Fruit fly (Drosophila melanogaster) whole organism, embryonic: Measurements from ENCODE around the gene CG11426.

Experiments
- B-H2 ChIP-seq: fragments of 200-800 bp; sonication (Bioruptor generic); optimal IDR thresholded peaks from 2 replicates; lab custom pipeline; 2018; ENCODE audit warnings: missing biosample characterization, mild to moderate bottlenecking, missing genetic modification characterization
- CG10979 ChIP-seq: fragments of 200-800 bp; sonication (Bioruptor generic); optimal IDR thresholded peaks from 2 replicates; lab custom pipeline; 2018; ENCODE audit warnings: missing biosample characterization, mild to moderate bottlenecking, missing genetic modification characterization, moderate library complexity
- CG12769 ChIP-seq: fragments of 200-800 bp; sonication (Bioruptor generic); optimal IDR thresholded peaks from 2 replicates; lab custom pipeline; 2019; ENCODE audit warnings: missing biosample characterization, mild to moderate bottlenecking, missing genetic modification characterization, moderate library complexity
- CG15479 ChIP-seq: fragments of 200-800 bp; sonication (Bioruptor generic); optimal IDR thresholded peaks from 3 replicates; lab custom pipeline; 2019; ENCODE audit warnings: missing biosample characterization, mild to moderate bottlenecking, missing genetic modification characterization, moderate library complexity
- CG15696 ChIP-seq: fragments of 200-800 bp; sonication (Bioruptor generic); optimal IDR thresholded peaks from 2 replicates; lab custom pipeline; 2019; ENCODE audit warnings: missing biosample characterization, mild to moderate bottlenecking, missing genetic modification characterization, moderate library complexity
- CG1602 ChIP-seq: fragments of 200-800 bp; sonication (Bioruptor generic); optimal IDR thresholded peaks from 3 replicates; lab custom pipeline; 2016; ENCODE audit warnings: missing biosample characterization, missing genetic modification characterization
- CG17359 ChIP-seq: fragments of 200-800 bp; sonication (Bioruptor generic); optimal IDR thresholded peaks from 3 replicates; lab custom pipeline; 2018; ENCODE audit warnings: missing biosample characterization, mild to moderate bottlenecking, missing genetic modification characterization, moderate library complexity
- CG18011 ChIP-seq: fragments of 200-800 bp; sonication (Bioruptor generic); optimal IDR thresholded peaks from 2 replicates; lab custom pipeline; 2017; ENCODE audit warnings: missing biosample characterization, missing genetic modification characterization, mild to moderate bottlenecking, moderate library complexity, missing genotype
- CG2129 ChIP-seq: fragments of 200-800 bp; sonication (Bioruptor generic); IDR thresholded peaks from 2 replicates; pipeline ENCODE4 v1.3.6; 2022; ENCODE audit warnings: missing biosample characterization, missing genetic modification characterization; ENCODE audit not compliant: partially characterized antibody
- CG2202 ChIP-seq: fragments of 200-800 bp; sonication (Bioruptor generic); optimal IDR thresholded peaks from 2 replicates; lab custom pipeline; 2018; ENCODE audit warnings: missing biosample characterization, mild to moderate bottlenecking, missing genetic modification characterization
- CG31441 ChIP-seq: fragments of 200-800 bp; sonication (Bioruptor generic); IDR thresholded peaks from 2 replicates; pipeline ENCODE4 v1.3.6; 2022; ENCODE audit warnings: missing biosample characterization, missing genetic modification characterization
- CG3407 ChIP-seq: fragments of 200-800 bp; sonication (Bioruptor generic); optimal IDR thresholded peaks from 2 replicates; lab custom pipeline; 2018; ENCODE audit warnings: missing biosample characterization, mild to moderate bottlenecking, missing genetic modification characterization
- CG7839 ChIP-seq: fragments of 200-800 bp; sonication (Bioruptor generic); optimal IDR thresholded peaks from 3 replicates; lab custom pipeline; 2018; ENCODE audit warnings: missing biosample characterization, mild to moderate bottlenecking, missing genetic modification characterization, moderate library complexity
- CG9727 ChIP-seq: fragments of 200-800 bp; sonication (Bioruptor generic); optimal IDR thresholded peaks from 3 replicates; lab custom pipeline; 2017; ENCODE audit warnings: missing biosample characterization, mild to moderate bottlenecking, missing genetic modification characterization
- GATAe ChIP-seq: fragments of 200-800 bp; sonication (Bioruptor generic); conservative IDR thresholded peaks from 2 replicates; pipeline ENCODE4 v1.3.6; 2022; ENCODE audit warnings: missing biosample characterization, missing genetic modification characterization
- HLH4C ChIP-seq: fragments of 200-800 bp; sonication (Bioruptor generic); IDR thresholded peaks from 3 replicates; pipeline ENCODE4 v1.3.6; 2022; ENCODE audit warnings: missing biosample characterization, missing genetic modification characterization; ENCODE audit not compliant: partially characterized antibody
- Jarid2 ChIP-seq: fragments of 200-800 bp; sonication (Bioruptor generic); optimal IDR thresholded peaks from 3 replicates; lab custom pipeline; 2017; ENCODE audit warnings: mild to moderate bottlenecking, missing biosample characterization, missing genetic modification reagents, missing genetic modification characterization
- Kr ChIP-seq: fragments of 200-800 bp; sonication (Bioruptor generic); optimal IDR thresholded peaks from 2 replicates; lab custom pipeline; 2017; ENCODE audit warnings: missing biosample characterization, mild to moderate bottlenecking, missing genetic modification characterization
- Med ChIP-seq: fragments of 200-800 bp; sonication (Bioruptor generic); peaks from one replicate; lab custom pipeline; 2016; ENCODE audit warnings: missing biosample characterization, missing genetic modification characterization, mild to moderate bottlenecking, inconsistent platforms, moderate library complexity
- Spps ChIP-seq: fragments of 200-800 bp; sonication (Bioruptor generic); optimal IDR thresholded peaks from 2 replicates; lab custom pipeline; 2018; ENCODE audit warnings: missing biosample characterization, mild to moderate bottlenecking, missing genetic modification characterization
- Xrp1 ChIP-seq: fragments of 200-800 bp; sonication (Bioruptor generic); IDR thresholded peaks from 2 replicates; pipeline ENCODE4 v1.3.6; 2022; ENCODE audit warnings: missing biosample characterization, missing genetic modification characterization
- al ChIP-seq: fragments of 200-800 bp; sonication (Bioruptor generic); IDR thresholded peaks from 2 replicates; pipeline ENCODE4 v1.3.6; 2022; ENCODE audit warnings: missing biosample characterization, missing genetic modification characterization
- bcd ChIP-seq: fragments of 200-800 bp; sonication (Bioruptor generic); optimal IDR thresholded peaks from 2 replicates; lab custom pipeline; 2017; ENCODE audit warnings: missing biosample characterization, mild to moderate bottlenecking, missing genetic modification characterization
- crc ChIP-seq: fragments of 200-800 bp; sonication (Bioruptor generic); optimal IDR thresholded peaks from 2 replicates; lab custom pipeline; 2016; ENCODE audit warnings: missing biosample characterization, missing genetic modification characterization
- gem ChIP-seq: fragments of 200-800 bp; sonication (Bioruptor generic); optimal IDR thresholded peaks from 2 replicates; lab custom pipeline; 2019; ENCODE audit warnings: missing biosample characterization, mild to moderate bottlenecking, missing genetic modification characterization, moderate library complexity
- grau ChIP-seq: fragments of 200-800 bp; optimal IDR thresholded peaks from 3 replicates; lab custom pipeline; 2019; ENCODE audit warnings: missing biosample characterization, mild to moderate bottlenecking, missing genetic modification characterization, moderate library complexity
- grn ChIP-seq: fragments of 200-800 bp; sonication (Bioruptor generic); optimal IDR thresholded peaks from 3 replicates; lab custom pipeline; 2017; ENCODE audit warnings: missing biosample characterization, missing genetic modification characterization
- hkb ChIP-seq, 2 experiments: fragments of 200-800 bp in 1 of 2; fragments of >200 bp in 1 of 2; sonication (Bioruptor generic) in 1 of 2; IDR thresholded peaks in 1 of 2; optimal IDR thresholded peaks in 1 of 2; 2 replicates each; pipeline versions ENCODE4 v1.3.6 to Lab custom; 2017 to 2022; ENCODE audit warnings: missing biosample characterization in 1 of 2, missing genetic modification characterization in 1 of 2
- mld ChIP-seq: fragments of 200-800 bp; sonication (Bioruptor generic); IDR thresholded peaks from 3 replicates; pipeline ENCODE4 v1.3.6; 2022; ENCODE audit warnings: missing biosample characterization, missing genetic modification characterization; ENCODE audit not compliant: partially characterized antibody
- nerfin-2 ChIP-seq: fragments of 200-800 bp; sonication (Bioruptor generic); IDR thresholded peaks from 2 replicates; pipeline ENCODE4 v1.3.6; 2022; ENCODE audit warnings: missing biosample characterization, missing genetic modification characterization; ENCODE audit not compliant: partially characterized antibody
- odd ChIP-seq: fragments of 200-800 bp; sonication (Bioruptor generic); optimal IDR thresholded peaks from 2 replicates; lab custom pipeline; 2017; ENCODE audit warnings: missing biosample characterization, mild to moderate bottlenecking, missing genetic modification characterization
- sd ChIP-seq: fragments of 200-800 bp; sonication (Bioruptor generic); optimal IDR thresholded peaks from 3 replicates; lab custom pipeline; 2018; ENCODE audit warnings: missing biosample characterization, mild to moderate bottlenecking, missing genetic modification characterization, moderate library complexity
- sens ChIP-seq: fragments of 200-800 bp; sonication (Bioruptor generic); peaks from one replicate; lab custom pipeline; 2016; ENCODE audit warnings: missing biosample characterization, missing genetic modification characterization
- sisA ChIP-seq: fragments of 200-800 bp; sonication (Bioruptor generic); IDR thresholded peaks from 2 replicates; pipeline ENCODE4 v1.3.6; 2022; ENCODE audit warnings: missing biosample characterization, missing genetic modification characterization
- ssp ChIP-seq: fragments of 200-800 bp; sonication (Bioruptor generic); IDR thresholded peaks from 2 replicates; pipeline ENCODE4 v1.3.6; 2022; ENCODE audit warnings: missing biosample characterization, missing genetic modification characterization
- z ChIP-seq: fragments of 200-800 bp; sonication (Bioruptor generic); IDR thresholded peaks from 3 replicates; pipeline ENCODE4 v1.3.6; 2022; ENCODE audit warnings: missing biosample characterization, missing genetic modification characterization

CG11426 gene

DNA sequence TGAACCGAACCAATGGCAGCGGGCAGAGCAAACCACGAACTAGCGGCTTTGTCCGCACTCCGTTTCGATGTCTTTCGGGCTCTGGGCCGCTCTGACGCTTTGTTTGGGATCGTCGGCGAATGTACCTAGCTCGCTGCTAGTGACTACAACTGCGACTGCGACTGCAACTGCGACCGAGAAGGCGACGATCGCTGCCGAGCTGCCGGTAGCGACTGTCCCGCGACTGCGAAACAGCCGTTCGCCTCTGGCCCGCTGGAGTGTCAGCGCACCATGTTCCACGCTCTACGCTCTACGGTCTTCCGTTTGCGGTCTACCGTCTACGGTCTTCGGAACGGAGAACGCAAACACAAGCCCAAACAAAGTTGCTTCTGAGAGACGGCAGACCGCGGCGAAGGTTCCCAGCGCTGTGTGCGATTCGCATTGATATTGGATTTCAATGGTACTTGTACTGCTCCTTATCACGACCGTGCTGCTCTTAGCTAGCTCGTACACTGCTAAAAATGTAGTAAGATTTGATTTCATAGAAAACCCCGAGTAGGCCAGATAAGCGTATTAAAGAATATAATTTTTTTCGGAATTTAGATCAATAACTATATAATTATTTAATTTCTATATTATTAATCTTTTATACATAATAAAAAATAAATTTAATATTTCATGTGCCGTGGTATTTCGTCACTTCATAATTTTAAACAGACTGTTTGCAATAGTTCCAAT lies 9.3 kb upstream of the CG11426 start, which contains the start of gene laza (continued):
- TF ChIP-seq grn (GFP tag; lab: Kevin White, UChicago) = peak; percentile 17
- no peak for TF ChIP-seq z (GFP tag; lab: Robert Waterston, UW)
- 0 out of 3 replicates have a peak, but pooled peaks have one; percentile 40 for TF ChIP-seq HLH4C (GFP tag; lab: Robert Waterston, UW)
- peak; percentile 35; the same call in 1 of the 2 replicates for TF ChIP-seq GATAe (GFP tag; lab: Robert Waterston, UW)
- TF ChIP-seq gem (tag; lab: Kevin White, UChicago) = peak; percentile 56
- peak; percentile 50 for TF ChIP-seq Jarid2 (GFP tag; lab: Kevin White, UChicago)
- TF ChIP-seq CG7839 (tag; lab: Kevin White, UChicago) = peak; percentile 29
- TF ChIP-seq ssp (GFP tag; lab: Robert Waterston, UW) = no peak
- no peak for TF ChIP-seq CG2202 (tag; lab: Kevin White, UChicago)
- TF ChIP-seq, all 482 proteins: peak for 77

DNA sequence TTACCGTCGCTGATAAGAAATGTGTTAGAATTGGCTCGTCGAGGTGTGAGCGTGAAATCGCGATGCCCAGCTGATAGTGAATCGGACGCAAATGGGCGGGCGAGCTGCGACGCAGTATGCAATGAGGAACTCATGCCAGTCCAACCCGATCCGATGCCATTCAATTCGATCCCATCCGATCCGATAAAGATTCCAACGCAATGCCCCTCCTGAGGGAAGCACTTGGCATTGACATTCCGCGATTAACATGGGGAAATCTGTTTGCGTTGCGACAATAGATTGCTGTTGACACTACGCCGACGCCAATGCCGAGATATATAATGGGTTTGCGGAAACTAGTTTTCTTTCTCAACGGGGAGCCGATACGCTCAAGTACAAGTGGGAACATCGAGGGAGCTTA lies 6.9 kb upstream of the CG11426 start:
- TF ChIP-seq CG31441 (GFP tag; lab: Robert Waterston, UW) = no peak
- TF ChIP-seq CG15479 = peak; percentile 6
- TF ChIP-seq CG2129 (GFP tag; lab: Robert Waterston, UW) = no peak
- no peak for TF ChIP-seq CG15696 (tag; lab: Kevin White, UChicago)
- no peak for TF ChIP-seq crc (GFP tag; lab: Kevin White, UChicago)
- no peak for TF ChIP-seq CG17359 (tag; lab: Kevin White, UChicago)
- TF ChIP-seq CG1602 (GFP tag; lab: Kevin White, UChicago) = no peak
- TF ChIP-seq sd (tag; lab: Kevin White, UChicago) = peak; percentile 77
- no peak for TF ChIP-seq mld (GFP tag; lab: Robert Waterston, UW)
- TF ChIP-seq nerfin-2 (GFP tag; lab: Robert Waterston, UW) = no peak
- TF ChIP-seq grn (GFP tag; lab: Kevin White, UChicago) = peak; percentile 7
- TF ChIP-seq CG10979 (tag; lab: Kevin White, UChicago) = no peak
- TF ChIP-seq grau (tag; lab: Kevin White, UChicago) = no peak
- no peak for TF ChIP-seq al (GFP tag; lab: Robert Waterston, UW)
- TF ChIP-seq Xrp1 (GFP tag; lab: Robert Waterston, UW) = 0 out of 2 replicates have a peak, but pooled peaks have one; percentile 14
- TF ChIP-seq odd (GFP tag; lab: Kevin White, UChicago) = no peak
- no peak for TF ChIP-seq sisA (GFP tag; lab: Robert Waterston, UW)
- no peak for TF ChIP-seq CG3407 (GFP tag; lab: Kevin White, UChicago)
- TF ChIP-seq CG9727 (GFP tag; lab: Kevin White, UChicago) = peak; percentile 2
- no peak for TF ChIP-seq B-H2 (GFP tag; lab: Kevin White, UChicago)
- TF ChIP-seq Med (GFP tag; lab: Kevin White, UChicago) = peak; percentile 12
- no peak for TF ChIP-seq CG18011
- TF ChIP-seq hkb (optimal IDR thresholded peaks at IDR 0.05; lab: Kevin White, UChicago) = no peak
- no peak for TF ChIP-seq hkb (GFP tag; IDR thresholded peaks at IDR 0.05; lab: Robert Waterston, UW)
- peak; percentile 63 for TF ChIP-seq CG12769 (tag; lab: Kevin White, UChicago)
- no peak for TF ChIP-seq Kr (GFP tag; lab: Kevin White, UChicago)
- no peak for TF ChIP-seq bcd (GFP tag; lab: Kevin White, UChicago)
- no peak for TF ChIP-seq Spps (tag; lab: Kevin White, UChicago)
- peak; percentile 41 for TF ChIP-seq sens (GFP tag; lab: Kevin White, UChicago)
